Worm (Caenorhabditis elegans): Measurements from ENCODE around the gene Y43F8B.14.

DNA sequence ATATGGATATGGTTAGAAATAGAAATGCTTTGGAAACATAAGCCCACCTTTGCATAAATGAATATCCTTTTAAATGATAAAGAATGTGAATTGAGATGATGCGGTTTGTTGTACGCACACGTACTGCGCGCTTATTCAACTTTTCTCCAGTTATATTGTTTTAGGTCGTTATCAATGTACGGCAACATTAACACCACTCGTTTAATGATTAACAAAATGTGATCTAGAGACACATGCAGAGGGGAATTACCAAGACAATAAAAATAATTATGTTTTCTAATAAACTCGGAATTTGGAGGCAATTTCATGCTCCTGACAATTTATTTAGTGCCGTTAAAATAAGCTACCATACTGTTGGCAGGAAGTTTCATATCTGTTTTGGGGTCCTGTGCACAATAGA, 10.3 kb downstream of the Y43F8B.14 start, which contains the start of gene M04C3.1:
- TF ChIP-seq ceh-13 (GFP tag; optimal IDR thresholded peaks at IDR 0.05), result no peak
- no peak for TF ChIP-seq tbx-37 (GFP tag; conservative IDR thresholded peaks at IDR 0.05)
- no peak for TF ChIP-seq F13C5.2 (tag; optimal IDR thresholded peaks at IDR 0.05)
- TF ChIP-seq ama-1 (optimal IDR thresholded peaks at IDR 0.05), result no peak
- no peak for TF ChIP-seq tbx-11 (GFP tag; IDR thresholded peaks at IDR 0.05)
- TF ChIP-seq sea-1 (GFP tag; conservative IDR thresholded peaks at IDR 0.05), result no peak
- TF ChIP-seq flt-1 (GFP tag; IDR thresholded peaks at IDR 0.05), result no peak
- no peak for TF ChIP-seq aly-1 (tag; optimal IDR thresholded peaks at IDR 0.05)

Measured in whole organism, early embryonic.